Fruit fly (Drosophila melanogaster) whole organism, prepupa: ENCODE data around the gene CG5958.

ENCODE experiments used
- CG31627 ChIP-seq: fragments of 200-800 bp; sonication (Bioruptor generic); optimal IDR thresholded peaks from 3 replicates; lab custom pipeline; 2016; ENCODE audit warnings: missing biosample characterization, missing genetic modification characterization
- CG6276 ChIP-seq: fragments of 200-800 bp; sonication (Bioruptor generic); optimal IDR thresholded peaks from 2 replicates; lab custom pipeline; 2017; ENCODE audit warnings: missing biosample characterization, mild to moderate bottlenecking, missing genetic modification characterization
- CG8119 ChIP-seq: fragments of 200-800 bp; sonication (Bioruptor generic); IDR thresholded peaks from 3 replicates; pipeline ENCODE4 v1.3.6; 2022; ENCODE audit warnings: missing biosample characterization, missing genetic modification characterization
- Sox14 ChIP-seq: fragments of 200-800 bp; sonication (Bioruptor generic); optimal IDR thresholded peaks from 3 replicates; lab custom pipeline; 2016; ENCODE audit warnings: missing biosample characterization, missing genetic modification characterization
- net ChIP-seq: fragments of 200-800 bp; sonication (Bioruptor generic); optimal IDR thresholded peaks from 3 replicates; lab custom pipeline; 2016; ENCODE audit warnings: missing biosample characterization, missing genetic modification characterization

DNA sequence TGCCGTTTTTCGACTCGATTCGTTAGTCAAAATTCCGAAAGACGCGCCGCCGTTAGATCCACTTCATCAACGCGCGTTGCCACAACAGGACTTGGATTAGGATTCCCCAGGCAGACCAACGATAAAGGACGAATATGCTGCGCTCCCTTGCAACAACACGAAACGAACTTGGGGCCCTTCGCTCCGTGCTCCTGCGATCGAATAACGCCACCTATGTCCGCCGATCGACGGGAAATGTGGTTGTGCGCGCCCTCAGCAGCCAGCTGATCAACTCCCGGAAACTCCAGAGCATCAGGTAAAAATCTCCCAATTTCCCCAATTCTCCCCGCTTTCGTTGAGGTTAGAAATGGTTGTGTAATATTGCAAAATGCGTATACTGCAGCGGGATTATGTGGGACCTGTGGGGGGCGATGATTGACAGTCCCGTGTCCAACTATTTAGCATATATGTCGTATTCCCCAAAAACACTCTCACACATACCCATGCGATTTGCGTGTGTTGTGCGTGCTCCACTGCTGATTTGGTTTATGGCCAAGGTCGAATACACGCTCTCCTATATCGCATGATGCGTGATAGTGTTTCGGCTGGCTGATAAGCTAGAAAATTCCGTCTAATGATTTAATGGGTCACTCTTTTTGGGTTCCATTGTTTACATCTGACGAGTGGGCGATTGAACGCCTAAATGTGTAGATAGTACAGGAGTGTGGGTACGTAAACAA lies 6.1 kb downstream of the CG5958 start:
- TF ChIP-seq CG6276 (GFP tag; lab: Kevin White, UChicago) (no peak), net (GFP tag; lab: Kevin White, UChicago) (no peak), CG31627 (GFP tag; lab: Kevin White, UChicago) (no peak), CG8119 (GFP tag; lab: Robert Waterston, UW) (no peak), Sox14 (no peak)
